Fruit fly (Drosophila melanogaster) whole organism, embryonic: ENCODE results near the gene HisCl1.

Source experiments
- Awh ChIP-seq: fragments of 200-800 bp; sonication (Bioruptor generic); IDR thresholded peaks from 2 replicates; pipeline ENCODE4, ENCODE4 v1.3.6; 2022; ENCODE audit warnings: missing biosample characterization, missing genetic modification characterization
- Bgb ChIP-seq: fragments of 200-800 bp; sonication (Bioruptor generic); IDR thresholded peaks from 2 replicates; pipeline ENCODE4 v1.3.6; 2022; ENCODE audit warnings: missing biosample characterization, missing genetic modification characterization; ENCODE audit not compliant: partially characterized antibody
- Bteb2 ChIP-seq: fragments of 200-800 bp; sonication (Bioruptor generic); optimal IDR thresholded peaks from 2 replicates; lab custom pipeline; 2016; ENCODE audit warnings: missing biosample characterization, missing genetic modification characterization
- CG13296 ChIP-seq: fragments of 200-800 bp; sonication (Bioruptor generic); optimal IDR thresholded peaks from 3 replicates; lab custom pipeline; 2018; ENCODE audit warnings: missing biosample characterization, mild to moderate bottlenecking, missing genetic modification characterization
- CG14860 ChIP-seq: fragments of 200-800 bp; sonication (Bioruptor generic); IDR thresholded peaks from 3 replicates; pipeline ENCODE4 v1.3.6; 2022; ENCODE audit warnings: missing biosample characterization, missing genetic modification characterization; ENCODE audit not compliant: partially characterized antibody
- CG15073 ChIP-seq: fragments of 200-800 bp; sonication (Bioruptor generic); optimal IDR thresholded peaks from 2 replicates; lab custom pipeline; 2016; ENCODE audit warnings: missing biosample characterization, missing genetic modification characterization
- CG2116 ChIP-seq: fragments of 200-800 bp; sonication (Bioruptor generic); optimal IDR thresholded peaks from 3 replicates; lab custom pipeline; 2018; ENCODE audit warnings: missing biosample characterization, mild to moderate bottlenecking, missing genetic modification characterization
- CG31388 ChIP-seq: fragments of 200-800 bp; sonication (Bioruptor generic); optimal IDR thresholded peaks from 2 replicates; lab custom pipeline; 2016; ENCODE audit warnings: missing biosample characterization, missing genetic modification characterization
- CG32532 ChIP-seq: fragments of 200-800 bp; sonication (Bioruptor generic); IDR thresholded peaks from 2 replicates; pipeline ENCODE4 v1.3.6; 2022; ENCODE audit warnings: missing biosample characterization, missing genetic modification characterization
- CG34422 ChIP-seq: fragments of 200-800 bp; sonication (Bioruptor generic); IDR thresholded peaks from 3 replicates; pipeline ENCODE4 v1.3.6; 2022; ENCODE audit warnings: missing biosample characterization, missing genetic modification characterization
- CG42726 ChIP-seq: fragments of 200-800 bp; sonication (Bioruptor generic); IDR thresholded peaks from 2 replicates; pipeline ENCODE4 v1.3.6; 2022; ENCODE audit warnings: missing biosample characterization, missing genetic modification characterization; ENCODE audit not compliant: partially characterized antibody
- CG8290 ChIP-seq, 3 experiments: fragments of 200-800 bp; sonication (Bioruptor generic); optimal IDR thresholded peaks; 2 replicates each; lab custom pipeline; 2016 to 2019; ENCODE audit warnings: missing biosample characterization in 3 of 3, missing genetic modification characterization in 3 of 3, mild to moderate bottlenecking in 2 of 3, moderate library complexity in 1 of 3
- CG8478 ChIP-seq: fragments of >200 bp; optimal IDR thresholded peaks from 2 replicates; lab custom pipeline; 2018
- CG9797 ChIP-seq: fragments of 200-800 bp; sonication (Bioruptor generic); optimal IDR thresholded peaks from 3 replicates; lab custom pipeline; 2018; ENCODE audit warnings: missing biosample characterization, mild to moderate bottlenecking, missing genetic modification characterization
- CkIIα-i1 ChIP-seq: fragments of 200-800 bp; sonication (Bioruptor generic); IDR thresholded peaks from 2 replicates; pipeline ENCODE4 v1.3.6; 2022; ENCODE audit warnings: missing biosample characterization, missing genetic modification characterization
- Dip2 ChIP-seq: fragments of 200-800 bp; sonication (Bioruptor generic); IDR thresholded peaks from 2 replicates; pipeline ENCODE4 v1.3.6; 2022; ENCODE audit warnings: missing biosample characterization, missing genetic modification characterization
- Hey ChIP-seq: fragments of 200-800 bp; sonication (Bioruptor generic); optimal IDR thresholded peaks from 3 replicates; lab custom pipeline; 2018; ENCODE audit warnings: missing biosample characterization, mild to moderate bottlenecking, missing genetic modification characterization
- HmgZ ChIP-seq: fragments of 200-800 bp; sonication (Bioruptor generic); optimal IDR thresholded peaks from 2 replicates; lab custom pipeline; 2018; ENCODE audit warnings: missing biosample characterization, mild to moderate bottlenecking, missing genetic modification characterization
- Scr ChIP-seq: fragments of 200-800 bp; sonication (Bioruptor generic); IDR thresholded peaks from 2 replicates; pipeline ENCODE4 v1.3.6; 2022; ENCODE audit warnings: missing biosample characterization, missing genetic modification characterization; ENCODE audit not compliant: partially characterized antibody
- al ChIP-seq: fragments of 200-800 bp; sonication (Bioruptor generic); IDR thresholded peaks from 2 replicates; pipeline ENCODE4 v1.3.6; 2022; ENCODE audit warnings: missing biosample characterization, missing genetic modification characterization
- amos ChIP-seq: fragments of 200-800 bp; sonication (Bioruptor generic); IDR thresholded peaks from 2 replicates; pipeline ENCODE4 v1.3.6; 2022; ENCODE audit warnings: missing biosample characterization, missing genetic modification characterization; ENCODE audit not compliant: partially characterized antibody
- ara ChIP-seq: fragments of 200-800 bp; sonication (Bioruptor generic); IDR thresholded peaks from 2 replicates; pipeline ENCODE4 v1.3.6; 2022; ENCODE audit warnings: missing biosample characterization, missing genetic modification characterization
- bbx ChIP-seq: fragments of 200-800 bp; sonication (Bioruptor generic); IDR thresholded peaks from 2 replicates; pipeline ENCODE4 v1.3.6; 2022; ENCODE audit warnings: missing biosample characterization, missing genetic modification characterization; ENCODE audit not compliant: partially characterized antibody
- cad ChIP-seq: fragments of >200 bp; optimal IDR thresholded peaks from 2 replicates; lab custom pipeline; 2017; ENCODE audit warnings: missing biosample characterization, missing genetic modification characterization
- crp ChIP-seq, 2 experiments: fragments of 200-800 bp; sonication (Bioruptor generic); optimal IDR thresholded peaks; 2 replicates in 1 of 2; 3 replicates in 1 of 2; lab custom pipeline; 2017; ENCODE audit warnings: missing biosample characterization in 2 of 2, missing genetic modification characterization in 2 of 2, mild to moderate bottlenecking in 1 of 2, moderate library complexity in 1 of 2
- gcm2 ChIP-seq: fragments of 200-800 bp; sonication (Bioruptor generic); optimal IDR thresholded peaks from 2 replicates; lab custom pipeline; 2016; ENCODE audit warnings: missing biosample characterization, missing genetic modification characterization
- gfzf ChIP-seq: fragments of 200-800 bp; sonication (Bioruptor generic); optimal IDR thresholded peaks from 2 replicates; lab custom pipeline; 2016; ENCODE audit warnings: missing biosample characterization, mild to moderate bottlenecking, missing genetic modification characterization, moderate library complexity
- hbn ChIP-seq: fragments of 200-800 bp; sonication (Bioruptor generic); IDR thresholded peaks from 2 replicates; pipeline ENCODE4 v1.3.6; 2022; ENCODE audit warnings: missing biosample characterization, missing genetic modification characterization; ENCODE audit not compliant: partially characterized antibody
- hth ChIP-seq: fragments of >200 bp; optimal IDR thresholded peaks from 2 replicates; lab custom pipeline; 2017; ENCODE audit warnings: inconsistent platforms
- inv ChIP-seq: fragments of 200-800 bp; sonication (Bioruptor generic); IDR thresholded peaks from 2 replicates; pipeline ENCODE4 v1.3.6; 2022; ENCODE audit warnings: missing biosample characterization, missing genetic modification characterization; ENCODE audit not compliant: partially characterized antibody
- kay ChIP-seq: fragments of 200-800 bp; sonication (Bioruptor generic); optimal IDR thresholded peaks from 2 replicates; lab custom pipeline; 2016; ENCODE audit warnings: missing biosample characterization, missing genetic modification characterization
- klu ChIP-seq: fragments of 200-800 bp; sonication (Bioruptor generic); IDR thresholded peaks from 2 replicates; pipeline ENCODE4 v1.3.6; 2022; ENCODE audit warnings: missing biosample characterization, missing genetic modification characterization
- knrl ChIP-seq: fragments of 200-800 bp; sonication (Bioruptor generic); IDR thresholded peaks from 3 replicates; pipeline ENCODE4 v1.3.6; 2022; ENCODE audit warnings: missing biosample characterization, missing genetic modification characterization; ENCODE audit not compliant: partially characterized antibody
- luna ChIP-seq: fragments of 200-800 bp; sonication (Bioruptor generic); optimal IDR thresholded peaks from 2 replicates; lab custom pipeline; 2016; ENCODE audit warnings: missing biosample characterization, missing genetic modification characterization
- mld ChIP-seq: fragments of 200-800 bp; sonication (Bioruptor generic); IDR thresholded peaks from 3 replicates; pipeline ENCODE4 v1.3.6; 2022; ENCODE audit warnings: missing biosample characterization, missing genetic modification characterization; ENCODE audit not compliant: partially characterized antibody
- nau ChIP-seq: fragments of 200-800 bp; sonication (Bioruptor generic); optimal IDR thresholded peaks from 3 replicates; lab custom pipeline; 2017; ENCODE audit warnings: missing biosample characterization, mild to moderate bottlenecking, missing genetic modification characterization, missing genetic modification reagents
- nerfin-2 ChIP-seq: fragments of 200-800 bp; sonication (Bioruptor generic); IDR thresholded peaks from 2 replicates; pipeline ENCODE4 v1.3.6; 2022; ENCODE audit warnings: missing biosample characterization, missing genetic modification characterization; ENCODE audit not compliant: partially characterized antibody
- nom ChIP-seq: fragments of 200-800 bp; sonication (Bioruptor generic); optimal IDR thresholded peaks from 2 replicates; lab custom pipeline; 2017; ENCODE audit warnings: missing biosample characterization, missing genetic modification characterization, mild to moderate bottlenecking, moderate library complexity, missing genetic modification reagents
- onecut ChIP-seq: fragments of 200-800 bp; sonication (Bioruptor generic); IDR thresholded peaks from 2 replicates; pipeline ENCODE4 v1.3.6; 2022; ENCODE audit warnings: missing biosample characterization, missing genetic modification characterization
- pan ChIP-seq, 4 experiments: fragments of >200 bp in 3 of 4; fragments of 200-800 bp in 1 of 4; sonication (Bioruptor generic) in 1 of 4; optimal IDR thresholded peaks in 3 of 4; IDR thresholded peaks in 1 of 4; 2 replicates each; pipeline versions ENCODE4 v1.3.6 to Lab custom; 2017 to 2022; ENCODE audit warnings: missing biosample characterization in 2 of 4, missing genetic modification characterization in 2 of 4, mixed read lengths in 1 of 4
- phol ChIP-seq: fragments of 200-800 bp; sonication (Bioruptor generic); optimal IDR thresholded peaks from 3 replicates; lab custom pipeline; 2018; ENCODE audit warnings: missing biosample characterization, mild to moderate bottlenecking, missing genetic modification characterization, moderate library complexity
- ranshi ChIP-seq: fragments of 200-800 bp; sonication (Bioruptor generic); IDR thresholded peaks from 2 replicates; pipeline ENCODE4 v1.3.6; 2022; ENCODE audit warnings: missing biosample characterization, missing genetic modification characterization
- row ChIP-seq: fragments of 200-800 bp; sonication (Bioruptor generic); IDR thresholded peaks from 3 replicates; pipeline ENCODE4 v1.3.6; 2022; ENCODE audit warnings: missing biosample characterization, missing genetic modification characterization
- salm ChIP-seq: fragments of 200-800 bp; sonication (Bioruptor generic); optimal IDR thresholded peaks from 2 replicates; lab custom pipeline; 2018; ENCODE audit warnings: missing biosample characterization, mild to moderate bottlenecking, missing genetic modification characterization
- schlank ChIP-seq: fragments of 200-800 bp; sonication (Bioruptor generic); optimal IDR thresholded peaks from 2 replicates; lab custom pipeline; 2018; ENCODE audit warnings: missing biosample characterization, mild to moderate bottlenecking, missing genetic modification characterization
- stc ChIP-seq: fragments of 200-800 bp; sonication (Bioruptor generic); IDR thresholded peaks from 2 replicates; pipeline ENCODE4 v1.3.6; 2022; ENCODE audit warnings: missing biosample characterization, missing genetic modification characterization
- unc-4 ChIP-seq: fragments of 200-800 bp; sonication (Bioruptor generic); IDR thresholded peaks from 2 replicates; pipeline ENCODE4 v1.3.6; 2022; ENCODE audit warnings: missing biosample characterization, missing genetic modification characterization; ENCODE audit not compliant: partially characterized antibody
- zen ChIP-seq: fragments of 200-800 bp; sonication (Bioruptor generic); optimal IDR thresholded peaks from 3 replicates; lab custom pipeline; 2018; ENCODE audit warnings: missing biosample characterization, mild to moderate bottlenecking, missing genetic modification characterization, moderate library complexity

The HisCl1 gene

DNA sequence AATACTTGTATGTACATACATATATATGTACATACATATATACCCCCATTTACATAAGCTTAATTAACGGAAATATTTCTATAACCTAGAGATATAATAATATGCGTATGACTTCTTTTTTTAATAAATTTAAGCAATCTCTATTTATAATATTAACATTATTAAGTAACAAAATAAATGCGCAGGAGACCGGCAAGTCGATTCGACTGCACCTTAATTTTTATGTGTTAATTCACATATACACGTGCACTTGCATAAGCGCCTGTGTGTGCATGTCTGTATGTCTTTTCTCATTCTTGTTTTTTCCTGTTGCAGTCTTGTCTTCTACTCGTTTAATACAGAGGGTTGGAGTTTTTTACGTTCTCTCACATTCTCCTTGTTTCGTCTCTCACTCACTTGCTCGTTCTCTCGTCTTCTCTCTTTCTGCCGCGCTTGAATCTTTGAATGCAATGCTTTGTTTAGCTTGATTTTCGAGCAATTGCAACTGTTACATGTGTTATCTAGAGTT, 6.7 kb upstream of the HisCl1 start (continued):
- TF ChIP-seq CG14860 (no peak), al (GFP tag; lab: Robert Waterston, UW) (no peak), CG15073 (GFP tag; lab: Kevin White, UChicago) (peak; percentile 65), Awh (GFP tag; lab: Robert Waterston, UW) (peak; percentile 85), Bteb2 (no peak), CkIIα-i1 (GFP tag; lab: Robert Waterston, UW) (no peak), amos (GFP tag; lab: Robert Waterston, UW) (no peak), nerfin-2 (no peak)

DNA sequence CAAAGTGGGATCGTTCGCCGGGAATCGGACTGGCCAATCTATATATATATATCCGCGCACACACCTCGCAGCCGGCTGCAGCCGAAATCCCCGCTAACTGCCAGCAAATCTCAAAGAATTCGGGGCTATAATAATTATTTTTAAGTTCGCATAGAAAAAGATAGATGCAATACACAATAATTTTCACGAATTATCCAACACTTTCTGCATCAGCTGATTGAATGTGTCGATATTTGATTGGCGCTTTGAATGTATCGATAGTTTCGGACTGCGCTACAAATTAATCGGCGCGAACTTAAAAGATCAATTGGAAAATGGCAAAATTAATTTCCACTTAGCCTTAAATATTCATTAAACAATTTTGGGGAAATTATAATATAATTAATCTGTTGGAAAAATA, 9.8 kb downstream of the HisCl1 start, which contains the start of gene Sbf:
TSS of gene Sbf (minus strand) at position 169 of the 400 bp plus-strand sequence.
- no peak for TF ChIP-seq klu (GFP tag; lab: Robert Waterston, UW)
- peak; percentile 36 for TF ChIP-seq phol
- peak; percentile 87 for TF ChIP-seq Scr (GFP tag; lab: Robert Waterston, UW)
- peak; percentile 66 for TF ChIP-seq HmgZ (tag; lab: Kevin White, UChicago)
- TF ChIP-seq CG2116 (GFP tag; lab: Kevin White, UChicago), result peak; percentile 93
- TF ChIP-seq bbx (GFP tag; lab: Robert Waterston, UW), result peak; percentile 92
- TF ChIP-seq luna (GFP tag; lab: Kevin White, UChicago), result no peak
- no peak for TF ChIP-seq CG8478
- no peak for TF ChIP-seq nau
- peak; percentile 80 to 98 for TF ChIP-seq crp (GFP tag; optimal IDR thresholded peaks at IDR 0.05; lab: Kevin White, UChicago)
- peak; percentile 41 for TF ChIP-seq nom
- peak; percentile 8 for TF ChIP-seq gfzf
- peak; percentile 79; the same call in 2 of the 3 replicates for TF ChIP-seq mld (GFP tag; lab: Robert Waterston, UW)
- peak; percentile 24; the same call in 1 of the 2 replicates for TF ChIP-seq CG42726 (GFP tag; lab: Robert Waterston, UW)
- TF ChIP-seq gcm2 (GFP tag; lab: Kevin White, UChicago), result peak; percentile 6
- no peak for TF ChIP-seq salm (tag; lab: Kevin White, UChicago)
- peak; percentile 19; the same call in 1 of the 3 replicates for TF ChIP-seq row (GFP tag; lab: Robert Waterston, UW)
- TF ChIP-seq stc (GFP tag; lab: Robert Waterston, UW), result no peak
- no peak for TF ChIP-seq CG31388
- no peak for TF ChIP-seq CG8290 (GFP tag; optimal IDR thresholded peaks at IDR 0.05; lab: Kevin White, UChicago)
- no peak for TF ChIP-seq CG8290 (tag; optimal IDR thresholded peaks at IDR 0.05; lab: Kevin White, UChicago)
- peak; percentile 65 for TF ChIP-seq inv
- no peak for TF ChIP-seq ranshi (GFP tag; lab: Robert Waterston, UW)
- TF ChIP-seq Hey, result no peak
- TF ChIP-seq hbn (GFP tag; lab: Robert Waterston, UW), result peak; percentile 85
- TF ChIP-seq onecut, result no peak
- TF ChIP-seq CG34422 (GFP tag; lab: Robert Waterston, UW), result 0 out of 3 replicates have a peak, but pooled peaks have one; percentile 39
- no peak for TF ChIP-seq schlank
- TF ChIP-seq hth (lab: Kevin White, UChicago), result no peak
- no peak for TF ChIP-seq Dip2 (GFP tag; lab: Robert Waterston, UW)
- peak; percentile 75 for TF ChIP-seq knrl (GFP tag; lab: Robert Waterston, UW)
- TF ChIP-seq CG9797, result peak; percentile 4
- TF ChIP-seq CG14860, result peak; percentile 77
- TF ChIP-seq cad (GFP tag; lab: Kevin White, UChicago), result no peak
- TF ChIP-seq CG13296 (GFP tag; lab: Kevin White, UChicago), result no peak
- no peak for TF ChIP-seq pan (optimal IDR thresholded peaks at IDR 0.05; lab: Kevin White, UChicago)
- TF ChIP-seq pan (GFP tag; optimal IDR thresholded peaks at IDR 0.05 in 1 of 2, IDR thresholded peaks at IDR 0.05 in 1 of 2), result no peak
- TF ChIP-seq kay (GFP tag; lab: Kevin White, UChicago), result no peak
- peak; percentile 85 for TF ChIP-seq unc-4 (GFP tag; lab: Robert Waterston, UW)
- TF ChIP-seq CG32532, result no peak
- TF ChIP-seq Bgb, result peak; percentile 87
- no peak for TF ChIP-seq ara
- peak; percentile 63 for TF ChIP-seq zen
